Worm (Caenorhabditis elegans) whole organism, midembryonic: ENCODE data around the gene Y7A5A.9.

Source experiments
- T22C8.4 ChIP-seq: fragments of 200-800 bp; sonication (Bioruptor generic); IDR thresholded peaks from 2 replicates; pipeline ENCODE4 v1.3.6; 2022; ENCODE audit warnings: missing genetic modification characterization, missing compliant biosample characterization
- cog-1 ChIP-seq: sonication (generic microtip); optimal IDR thresholded peaks from 2 replicates; lab custom pipeline; 2016; ENCODE audit warnings: missing genetic modification characterization, missing compliant biosample characterization
- flt-1 ChIP-seq: fragments of 200-800 bp; sonication (Bioruptor generic); IDR thresholded peaks from 2 replicates; pipeline ENCODE4 v1.3.6; 2022; ENCODE audit warnings: missing genetic modification characterization, missing compliant biosample characterization
- klf-2 ChIP-seq: fragments of 200-800 bp; sonication (Bioruptor generic); conservative IDR thresholded peaks from 2 replicates; pipeline ENCODE4 v1.3.6; 2022; ENCODE audit warnings: missing genetic modification reagents, missing genetic modification characterization, missing compliant biosample characterization
- med-1 ChIP-seq: sonication (generic microtip); optimal IDR thresholded peaks from 2 replicates; lab custom pipeline; 2017; ENCODE audit warnings: missing genetic modification characterization, mild to moderate bottlenecking, missing compliant biosample characterization, antibody characterized with exemption, missing genetic modification reagents; ENCODE audit not compliant: insufficient read depth
- ref-1 ChIP-seq: fragments of 200-800 bp; sonication (Bioruptor generic); conservative IDR thresholded peaks from 2 replicates; pipeline ENCODE4 v1.3.6; 2022; ENCODE audit warnings: missing genetic modification reagents, missing genetic modification characterization, missing compliant biosample characterization
- tab-1 ChIP-seq: fragments of 200-800 bp; sonication (Bioruptor generic); IDR thresholded peaks from 2 replicates; pipeline ENCODE4 v1.3.6; 2022; ENCODE audit warnings: missing genetic modification characterization, missing compliant biosample characterization
- ztf-23 ChIP-seq: fragments of 200-800 bp; sonication (Bioruptor generic); IDR thresholded peaks from 2 replicates; pipeline ENCODE4 v1.3.6; 2022; ENCODE audit warnings: missing genetic modification reagents, missing genetic modification characterization, missing compliant biosample characterization
- ztf-29 ChIP-seq: fragments of 200-800 bp; sonication (Bioruptor generic); IDR thresholded peaks from 2 replicates; pipeline ENCODE4 v1.3.6; 2022; ENCODE audit warnings: missing genetic modification reagents, missing genetic modification characterization, missing compliant biosample characterization

DNA sequence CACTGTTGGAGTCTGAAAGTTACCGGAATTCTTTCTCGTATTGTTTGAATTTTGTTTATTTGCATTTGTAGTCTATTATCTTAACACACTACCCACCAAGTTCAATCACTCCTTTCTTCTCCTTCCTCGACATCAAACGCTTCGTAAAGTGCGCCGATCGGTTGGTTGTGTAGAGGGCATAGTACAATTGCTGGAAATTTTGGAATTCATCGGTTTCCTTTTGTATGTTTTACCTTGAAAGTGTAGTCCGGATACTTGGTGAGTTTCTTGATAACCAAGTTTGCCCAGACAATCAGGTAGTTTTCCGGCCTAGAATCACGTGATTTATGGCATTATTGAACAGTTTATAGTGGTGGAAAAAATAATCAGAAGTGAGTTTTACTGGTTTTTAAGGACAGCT, 19.6 kb downstream of the Y7A5A.9 start:
- TF ChIP-seq klf-2 (GFP tag; lab: Robert Waterston, UW) (no peak), ztf-23 (GFP tag; lab: Robert Waterston, UW) (no peak), T22C8.4 (GFP tag; lab: Robert Waterston, UW) (no peak), cog-1 (tag; lab: Kevin White, UChicago) (no peak), tab-1 (no peak), flt-1 (GFP tag; lab: Robert Waterston, UW) (no peak), ref-1 (no peak), ztf-29 (GFP tag; lab: Robert Waterston, UW) (no peak), med-1 (GFP tag; lab: Kevin White, UChicago) (no peak)
